Fruit fly (Drosophila melanogaster) whole organism, wandering third instar larva: ENCODE data around the gene Cpr11B.
A peak's percentile ranks its signal among the peaks of the same experiment; 100 is the strongest.

ENCODE experiments used
- Abd-B ChIP-seq: fragments of >200 bp; optimal IDR thresholded peaks from 2 replicates; lab custom pipeline; 2017; ENCODE audit warnings: missing biosample characterization, missing genetic modification characterization
- CG32264 ChIP-seq: fragments of 200-800 bp; sonication (Bioruptor generic); optimal IDR thresholded peaks from 2 replicates; lab custom pipeline; 2016; ENCODE audit warnings: missing biosample characterization, missing genetic modification characterization
- CG9705 ChIP-seq: fragments of 200-800 bp; sonication (Bioruptor generic); optimal IDR thresholded peaks from 2 replicates; lab custom pipeline; 2018; ENCODE audit warnings: missing biosample characterization, mild to moderate bottlenecking, missing genetic modification characterization
- CrebA ChIP-seq: fragments of 200-800 bp; sonication (Bioruptor generic); optimal IDR thresholded peaks from 2 replicates; lab custom pipeline; 2016; ENCODE audit warnings: missing biosample characterization, mild to moderate bottlenecking, missing genetic modification characterization, borderline replicate concordance
- Dfd ChIP-seq: fragments of >200 bp; optimal IDR thresholded peaks from 2 replicates; lab custom pipeline; 2017; ENCODE audit warnings: missing biosample characterization, missing genetic modification characterization
- Dif ChIP-seq: fragments of 200-275, 200-300 bp; sonication (Bioruptor generic); optimal IDR thresholded peaks from 2 replicates; lab custom pipeline; 2018; ENCODE audit warnings: missing biosample characterization, missing genetic modification characterization; ENCODE audit not compliant: partially characterized antibody
- HLH106 ChIP-seq: fragments of 200-800 bp; optimal IDR thresholded peaks from 3 replicates; lab custom pipeline; 2019; ENCODE audit warnings: missing biosample characterization, mild to moderate bottlenecking, missing genetic modification characterization, moderate library complexity
- Hnf4 ChIP-seq: fragments of 200-800 bp; sonication (Bioruptor generic); optimal IDR thresholded peaks from 2 replicates; lab custom pipeline; 2016; ENCODE audit warnings: missing biosample characterization, mild to moderate bottlenecking, missing genetic modification characterization
- Hr78 ChIP-seq: fragments of >200 bp; optimal IDR thresholded peaks from 2 replicates; lab custom pipeline; 2017; ENCODE audit warnings: missing biosample characterization, missing genetic modification characterization
- Hr83 ChIP-seq: fragments of 200-300 bp; sonication (Bioruptor generic); optimal IDR thresholded peaks from 2 replicates; lab custom pipeline; 2016; ENCODE audit warnings: missing biosample characterization, mild to moderate bottlenecking, missing genetic modification characterization, moderate library complexity; ENCODE audit not compliant: poor library complexity, severe bottlenecking
- Jra ChIP-seq: sonication (Bioruptor generic); optimal IDR thresholded peaks from 2 replicates; lab custom pipeline; 2016; ENCODE audit warnings: missing biosample characterization, missing genetic modification characterization
- Myc ChIP-seq: fragments of >200 bp; optimal IDR thresholded peaks from 2 replicates; lab custom pipeline; 2017
- N ChIP-seq: fragments of >200 bp; optimal IDR thresholded peaks from 2 replicates; lab custom pipeline; 2018; ENCODE audit warnings: missing biosample characterization, missing external identifiers, missing genetic modification characterization
- Rel ChIP-seq, 2 experiments: fragments of 200-800 bp; sonication (Bioruptor generic) in 1 of 2; optimal IDR thresholded peaks; 2 replicates in 1 of 2; 3 replicates in 1 of 2; lab custom pipeline; 2016 to 2019; ENCODE audit warnings: mild to moderate bottlenecking in 2 of 2, missing biosample characterization in 2 of 2, missing genetic modification characterization in 2 of 2, moderate library complexity in 1 of 2
- Sp1 ChIP-seq: fragments of 200-800 bp; sonication (Bioruptor generic); optimal IDR thresholded peaks from 3 replicates; lab custom pipeline; 2019; ENCODE audit warnings: missing biosample characterization, mild to moderate bottlenecking, missing genetic modification characterization, moderate library complexity
- Vsx2 ChIP-seq: fragments of 200-300, 225-300 bp; sonication (Bioruptor generic); optimal IDR thresholded peaks from 2 replicates; lab custom pipeline; 2018; ENCODE audit warnings: missing biosample characterization, missing genetic modification characterization; ENCODE audit not compliant: partially characterized antibody
- br ChIP-seq: fragments of 200-800 bp; sonication (Bioruptor generic); optimal IDR thresholded peaks from 2 replicates; lab custom pipeline; 2016; ENCODE audit warnings: missing biosample characterization, missing genetic modification characterization
- dl ChIP-seq, 2 experiments: fragments of 175-275, 200-275 bp in 1 of 2; fragments of 200-275 bp in 1 of 2; sonication (Bioruptor generic); optimal IDR thresholded peaks; lab custom pipeline; 2018; ENCODE audit warnings: mild to moderate bottlenecking in 2 of 2, missing biosample characterization in 2 of 2, missing genetic modification characterization in 2 of 2, moderate library complexity in 2 of 2; ENCODE audit not compliant: partially characterized antibody in 2 of 2, insufficient read depth in 1 of 2
- dmrt93B ChIP-seq: fragments of 200-800 bp; sonication (Bioruptor generic); optimal IDR thresholded peaks from 2 replicates; lab custom pipeline; 2018; ENCODE audit warnings: missing biosample characterization, mild to moderate bottlenecking, missing genetic modification characterization
- dsf ChIP-seq: sonication (Bioruptor generic); optimal IDR thresholded peaks from 2 replicates; lab custom pipeline; 2016; ENCODE audit warnings: missing biosample characterization, missing genetic modification characterization, borderline replicate concordance
- ey ChIP-seq: fragments of 200-800 bp; sonication (Bioruptor generic); optimal IDR thresholded peaks from 2 replicates; lab custom pipeline; 2016; ENCODE audit warnings: missing biosample characterization, missing genetic modification characterization
- foxo ChIP-seq, 2 experiments: fragments of 200-800 bp; sonication (Bioruptor generic); optimal IDR thresholded peaks; 2 replicates in 1 of 2; 3 replicates in 1 of 2; lab custom pipeline; 2016 to 2017; ENCODE audit warnings: missing biosample characterization in 2 of 2, missing genetic modification characterization in 2 of 2
- fru ChIP-seq: fragments of 200-800 bp; sonication (Bioruptor generic); optimal IDR thresholded peaks from 3 replicates; lab custom pipeline; 2016; ENCODE audit warnings: missing biosample characterization, mild to moderate bottlenecking, missing genetic modification characterization
- h ChIP-seq: fragments of 200-800 bp; sonication (Bioruptor generic); optimal IDR thresholded peaks from 3 replicates; lab custom pipeline; 2016; ENCODE audit warnings: missing biosample characterization, mild to moderate bottlenecking, missing genetic modification characterization
- lola ChIP-seq: fragments of >200 bp; optimal IDR thresholded peaks from 2 replicates; lab custom pipeline; 2017; ENCODE audit warnings: missing biosample characterization, missing genetic modification characterization
- pan ChIP-seq: fragments of >200 bp; optimal IDR thresholded peaks from 2 replicates; lab custom pipeline; 2017
- psq ChIP-seq: fragments of 200-800 bp; sonication (Bioruptor generic); optimal IDR thresholded peaks from 3 replicates; lab custom pipeline; 2017; ENCODE audit warnings: missing biosample characterization, mild to moderate bottlenecking, missing genetic modification characterization, moderate library complexity
- rgr ChIP-seq: fragments of 200-800 bp; sonication (Bioruptor generic); optimal IDR thresholded peaks from 3 replicates; lab custom pipeline; 2016; ENCODE audit warnings: missing biosample characterization, mild to moderate bottlenecking, missing genetic modification characterization
- sage ChIP-seq: fragments of 200-800 bp; sonication (Bioruptor generic); optimal IDR thresholded peaks from 2 replicates; lab custom pipeline; 2016; ENCODE audit warnings: missing biosample characterization, mild to moderate bottlenecking, missing genetic modification characterization
- sv ChIP-seq: fragments of 200-800 bp; sonication (Bioruptor generic); optimal IDR thresholded peaks from 3 replicates; lab custom pipeline; 2016; ENCODE audit warnings: missing biosample characterization, missing genetic modification characterization
- tai ChIP-seq: sonication (Bioruptor generic); optimal IDR thresholded peaks from 2 replicates; lab custom pipeline; 2016; ENCODE audit warnings: missing biosample characterization, missing genetic modification characterization
- usp ChIP-seq: fragments of >200 bp; optimal IDR thresholded peaks from 2 replicates; lab custom pipeline; 2017; ENCODE audit warnings: missing biosample characterization, missing genetic modification characterization
- woc ChIP-seq: sonication (Bioruptor generic); optimal IDR thresholded peaks from 2 replicates; lab custom pipeline; 2016; ENCODE audit warnings: missing biosample characterization, mild to moderate bottlenecking, missing genetic modification characterization

Cpr11B gene

dm6 chrX:12595100-12595609 lies 42.2 kb downstream of the Cpr11B start:
- TF ChIP-seq fru (GFP tag; lab: Kevin White, UChicago) = no peak
- no peak for TF ChIP-seq ey (GFP tag; lab: Kevin White, UChicago)
- no peak for TF ChIP-seq N
- no peak for TF ChIP-seq HLH106 (tag; lab: Kevin White, UChicago)
- no peak for TF ChIP-seq tai (GFP tag; lab: Kevin White, UChicago)
- no peak for TF ChIP-seq CrebA (GFP tag; lab: Kevin White, UChicago)

dm6 chrX:12595610-12596336 lies 42.8 kb downstream of the Cpr11B start, which contains the start of the genes CG1824 and Sec16:
CG1824 (minus strand) TSS chrX:12595624.
Sec16 (plus strand) TSS chrX:12596047.
- peak; percentile 37 for TF ChIP-seq psq (GFP tag; lab: Kevin White, UChicago)
- peak in 1 of 2 experiments; percentile 61 for TF ChIP-seq foxo (GFP tag; optimal IDR thresholded peaks at IDR 0.05; lab: Kevin White, UChicago)
- peak; percentile 34 for TF ChIP-seq Hr83
- no peak for TF ChIP-seq dsf (GFP tag; lab: Kevin White, UChicago)
- TF ChIP-seq CG9705 (GFP tag; lab: Kevin White, UChicago) = peak; percentile 30
- peak; percentile 19 for TF ChIP-seq sv (GFP tag; lab: Kevin White, UChicago)
- TF ChIP-seq dmrt93B (GFP tag; lab: Kevin White, UChicago) = peak; percentile 54
- peak; percentile 12 for TF ChIP-seq ey (GFP tag; lab: Kevin White, UChicago)
- peak; percentile 28 for TF ChIP-seq Sp1 (GFP tag; lab: Kevin White, UChicago)
- no peak for TF ChIP-seq Myc
- TF ChIP-seq CrebA (GFP tag; lab: Kevin White, UChicago) = no peak
- TF ChIP-seq rgr (GFP tag; lab: Kevin White, UChicago) = peak; percentile 26
- peak; percentile 27 for TF ChIP-seq woc (GFP tag; lab: Kevin White, UChicago)
- no peak for TF ChIP-seq br (GFP tag; lab: Kevin White, UChicago)
- no peak for TF ChIP-seq Dfd (GFP tag; lab: Kevin White, UChicago)
- no peak for TF ChIP-seq fru (GFP tag; lab: Kevin White, UChicago)
- peak; percentile 96 for TF ChIP-seq Vsx2 (GFP tag; lab: Kevin White, UChicago)
- TF ChIP-seq Abd-B (GFP tag; lab: Kevin White, UChicago) = no peak
- TF ChIP-seq HLH106 (tag; lab: Kevin White, UChicago) = peak; percentile 66
- no peak for TF ChIP-seq usp (GFP tag; lab: Kevin White, UChicago)
- no peak for TF ChIP-seq N
- TF ChIP-seq, all 38 proteins: peak for 12

- peak; percentile 31 for TF ChIP-seq br (GFP tag; lab: Kevin White, UChicago)
- peak; percentile 4 for TF ChIP-seq Rel (GFP tag; optimal IDR thresholded peaks at IDR 0.05; lab: Kevin White, UChicago)
- TF ChIP-seq Rel (tag; optimal IDR thresholded peaks at IDR 0.05; lab: Kevin White, UChicago) = peak; percentile 63
- no peak for TF ChIP-seq pan (lab: Kevin White, UChicago)
- no peak for TF ChIP-seq ey (GFP tag; lab: Kevin White, UChicago)
- peak; percentile 72 for TF ChIP-seq Vsx2 (GFP tag; lab: Kevin White, UChicago)
- TF ChIP-seq sage (GFP tag; lab: Kevin White, UChicago) = no peak
- TF ChIP-seq Hr83 = no peak
- no peak for TF ChIP-seq CrebA (GFP tag; lab: Kevin White, UChicago)
- TF ChIP-seq lola = no peak
- TF ChIP-seq dl (GFP tag; optimal IDR thresholded peaks at IDR 0.05; lab: Kevin White, UChicago; ENCODE audit: insufficient read depth in 1 of 2, partially characterized antibody in 2 of 2) = no peak
- TF ChIP-seq HLH106 (tag; lab: Kevin White, UChicago) = peak; percentile 4
- TF ChIP-seq fru (GFP tag; lab: Kevin White, UChicago) = no peak
- TF ChIP-seq CG32264 = peak; percentile 46
- no peak for TF ChIP-seq Hr78 (GFP tag; lab: Kevin White, UChicago)
- no peak for TF ChIP-seq Myc
- peak; percentile 36 for TF ChIP-seq Jra (GFP tag; lab: Kevin White, UChicago)
- no peak for TF ChIP-seq N
- peak; percentile 73 for TF ChIP-seq rgr (GFP tag; lab: Kevin White, UChicago)
- TF ChIP-seq CG9705 (GFP tag; lab: Kevin White, UChicago) = no peak
- no peak for TF ChIP-seq Hnf4 (GFP tag; lab: Kevin White, UChicago)
- TF ChIP-seq h (GFP tag; lab: Kevin White, UChicago) = peak; percentile 12
- TF ChIP-seq sv (GFP tag; lab: Kevin White, UChicago) = no peak
- peak; percentile 95 for TF ChIP-seq Sp1 (GFP tag; lab: Kevin White, UChicago)
- TF ChIP-seq psq (GFP tag; lab: Kevin White, UChicago) = peak; percentile 14
- TF ChIP-seq tai (GFP tag; lab: Kevin White, UChicago) = no peak
- no peak for TF ChIP-seq Dif (GFP tag; lab: Kevin White, UChicago)
- TF ChIP-seq usp (GFP tag; lab: Kevin White, UChicago) = no peak
These were observed 43.6 kb downstream of the Cpr11B start for dm6 chrX:12596353-12597107.
